Fruit fly (Drosophila melanogaster) whole organism, embryonic: ENCODE measurements around the gene CAH16.

Experiments
- Bgb ChIP-seq: fragments of 200-800 bp; sonication (Bioruptor generic); IDR thresholded peaks from 2 replicates; pipeline ENCODE4 v1.3.6; 2022; ENCODE audit warnings: missing biosample characterization, missing genetic modification characterization; ENCODE audit not compliant: partially characterized antibody
- Blimp-1 ChIP-seq: fragments of 200-800 bp; sonication (Bioruptor generic); optimal IDR thresholded peaks from 3 replicates; lab custom pipeline; 2018; ENCODE audit warnings: missing biosample characterization, missing genetic modification characterization, mild to moderate bottlenecking, moderate library complexity, missing genetic modification reagents
- CG11085 ChIP-seq: fragments of 200-800 bp; sonication (Bioruptor generic); IDR thresholded peaks from 2 replicates; pipeline ENCODE4 v1.3.6; 2022; ENCODE audit warnings: missing biosample characterization, missing genetic modification characterization
- CG11093 ChIP-seq: fragments of 200-800 bp; sonication (Bioruptor generic); IDR thresholded peaks from 3 replicates; pipeline ENCODE4 v1.3.6; 2022; ENCODE audit warnings: missing biosample characterization, missing genetic modification characterization
- CG11504 ChIP-seq: fragments of 200-800 bp; sonication (Bioruptor generic); optimal IDR thresholded peaks from 3 replicates; lab custom pipeline; 2019; ENCODE audit warnings: missing biosample characterization, mild to moderate bottlenecking, missing genetic modification characterization, moderate library complexity
- CG11560 ChIP-seq: fragments of 200-800 bp; sonication (Bioruptor generic); IDR thresholded peaks from 3 replicates; pipeline ENCODE4 v1.3.6; 2022; ENCODE audit warnings: missing biosample characterization, missing genetic modification characterization
- CG12071 ChIP-seq: fragments of 200-800 bp; sonication (Bioruptor generic); optimal IDR thresholded peaks from 3 replicates; lab custom pipeline; 2018; ENCODE audit warnings: missing biosample characterization, mild to moderate bottlenecking, missing genetic modification characterization
- CG14667 ChIP-seq: fragments of 200-800 bp; sonication (Bioruptor generic); IDR thresholded peaks from 2 replicates; pipeline ENCODE4 v1.3.6; 2022; ENCODE audit warnings: missing biosample characterization, missing genetic modification characterization
- CG15601 ChIP-seq: fragments of 200-800 bp; sonication (Bioruptor generic); optimal IDR thresholded peaks from 3 replicates; lab custom pipeline; 2019; ENCODE audit warnings: missing biosample characterization, mild to moderate bottlenecking, missing genetic modification characterization, moderate library complexity
- CG1603 ChIP-seq: fragments of 200-800 bp; sonication (Bioruptor generic); optimal IDR thresholded peaks from 2 replicates; lab custom pipeline; 2019; ENCODE audit warnings: missing biosample characterization, mild to moderate bottlenecking, missing genetic modification characterization, moderate library complexity
- CG18011 ChIP-seq: fragments of 200-800 bp; sonication (Bioruptor generic); optimal IDR thresholded peaks from 2 replicates; lab custom pipeline; 2017; ENCODE audit warnings: missing biosample characterization, missing genetic modification characterization, mild to moderate bottlenecking, moderate library complexity, missing genotype
- CG3407 ChIP-seq: fragments of 200-800 bp; sonication (Bioruptor generic); optimal IDR thresholded peaks from 2 replicates; lab custom pipeline; 2018; ENCODE audit warnings: missing biosample characterization, mild to moderate bottlenecking, missing genetic modification characterization
- CG4854 ChIP-seq: fragments of 200-800 bp; sonication (Bioruptor generic); optimal IDR thresholded peaks from 2 replicates; lab custom pipeline; 2016; ENCODE audit warnings: missing biosample characterization, missing genetic modification characterization, inconsistent platforms
- CG6683 ChIP-seq: fragments of 200-800 bp; sonication (Bioruptor generic); optimal IDR thresholded peaks from 2 replicates; lab custom pipeline; 2017; ENCODE audit warnings: missing biosample characterization, mild to moderate bottlenecking, missing genetic modification characterization, missing genetic modification reagents
- CG6689 ChIP-seq: fragments of 200-800 bp; sonication (Bioruptor generic); IDR thresholded peaks from 2 replicates; pipeline ENCODE4 v1.3.6; 2022; ENCODE audit warnings: missing biosample characterization, missing genetic modification characterization
- CG6765 ChIP-seq: fragments of 200-800 bp; sonication (Bioruptor generic); optimal IDR thresholded peaks from 3 replicates; lab custom pipeline; 2017; ENCODE audit warnings: missing biosample characterization, mild to moderate bottlenecking, missing genetic modification characterization
- CG6813 ChIP-seq: fragments of 200-800 bp; sonication (Bioruptor generic); optimal IDR thresholded peaks from 2 replicates; lab custom pipeline; 2017; ENCODE audit warnings: missing biosample characterization, missing genetic modification characterization, mild to moderate bottlenecking, moderate library complexity, missing genetic modification reagents
- CG7786 ChIP-seq: fragments of 200-800 bp; sonication (Bioruptor generic); optimal IDR thresholded peaks from 2 replicates; lab custom pipeline; 2016; ENCODE audit warnings: missing biosample characterization, missing genetic modification characterization
- CG8281 ChIP-seq: fragments of 200-800 bp; sonication (Bioruptor generic); optimal IDR thresholded peaks from 2 replicates; lab custom pipeline; 2018; ENCODE audit warnings: missing biosample characterization, mild to moderate bottlenecking, missing genetic modification characterization, moderate library complexity
- Dip3 ChIP-seq: fragments of 200-800 bp; sonication (Bioruptor generic); optimal IDR thresholded peaks from 3 replicates; lab custom pipeline; 2016; ENCODE audit warnings: missing biosample characterization, missing genetic modification characterization
- Dp ChIP-seq: fragments of 200-800 bp; sonication (Bioruptor generic); optimal IDR thresholded peaks from 2 replicates; lab custom pipeline; 2018; ENCODE audit warnings: missing biosample characterization, mild to moderate bottlenecking, missing genetic modification characterization, moderate library complexity
- Drgx ChIP-seq: fragments of 200-800 bp; sonication (Bioruptor generic); IDR thresholded peaks from 2 replicates; pipeline ENCODE4 v1.3.6; 2022; ENCODE audit warnings: missing biosample characterization, missing genetic modification characterization
- Ets97D ChIP-seq: fragments of 200-800 bp; sonication (Bioruptor generic); optimal IDR thresholded peaks from 3 replicates; lab custom pipeline; 2016; ENCODE audit warnings: missing biosample characterization, missing genetic modification characterization
- HLHmδ ChIP-seq: fragments of 200-800 bp; sonication (Bioruptor generic); optimal IDR thresholded peaks from 2 replicates; lab custom pipeline; 2018; ENCODE audit warnings: missing biosample characterization, mild to moderate bottlenecking, missing genetic modification characterization, moderate library complexity
- Hr51 ChIP-seq, 2 experiments: fragments of 200-800 bp; sonication (Bioruptor generic); optimal IDR thresholded peaks; 2 replicates in 1 of 2; 3 replicates in 1 of 2; lab custom pipeline; 2016 to 2018; ENCODE audit warnings: missing biosample characterization in 2 of 2, missing genetic modification characterization in 2 of 2, mild to moderate bottlenecking in 1 of 2, moderate library complexity in 1 of 2
- Pdp1 ChIP-seq, 2 experiments: fragments of 200-800 bp; sonication (Bioruptor generic); optimal IDR thresholded peaks; 3 replicates each; lab custom pipeline; 2016; ENCODE audit warnings: missing biosample characterization in 2 of 2, missing genetic modification characterization in 2 of 2, mild to moderate bottlenecking in 1 of 2, moderate library complexity in 1 of 2
- Scr ChIP-seq: fragments of 200-800 bp; sonication (Bioruptor generic); IDR thresholded peaks from 2 replicates; pipeline ENCODE4 v1.3.6; 2022; ENCODE audit warnings: missing biosample characterization, missing genetic modification characterization; ENCODE audit not compliant: partially characterized antibody
- Sox102F ChIP-seq: fragments of 200-800 bp; sonication (Bioruptor generic); optimal IDR thresholded peaks from 2 replicates; lab custom pipeline; 2018; ENCODE audit warnings: missing biosample characterization, mild to moderate bottlenecking, missing genetic modification characterization, moderate library complexity
- TFAM ChIP-seq: fragments of 200-800 bp; sonication (Bioruptor generic); optimal IDR thresholded peaks from 2 replicates; lab custom pipeline; 2017; ENCODE audit warnings: missing biosample characterization, missing genetic modification characterization, inconsistent platforms
- Xbp1 ChIP-seq: fragments of 200-800 bp; sonication (Bioruptor generic); optimal IDR thresholded peaks from 3 replicates; lab custom pipeline; 2016; ENCODE audit warnings: missing biosample characterization, mild to moderate bottlenecking, missing genetic modification characterization
- Xrp1 ChIP-seq: fragments of 200-800 bp; sonication (Bioruptor generic); IDR thresholded peaks from 2 replicates; pipeline ENCODE4 v1.3.6; 2022; ENCODE audit warnings: missing biosample characterization, missing genetic modification characterization
- ase ChIP-seq: fragments of 200-800 bp; sonication (Bioruptor generic); IDR thresholded peaks from 3 replicates; pipeline ENCODE4 v1.3.6; 2022; ENCODE audit warnings: missing biosample characterization, missing genetic modification characterization
- ci ChIP-seq: fragments of 200-800 bp; sonication (Bioruptor generic); IDR thresholded peaks from 3 replicates; pipeline ENCODE4 v1.3.6; 2022; ENCODE audit warnings: missing biosample characterization, missing genetic modification characterization
- dmrt99B ChIP-seq: fragments of 200-800 bp; sonication (Bioruptor generic); optimal IDR thresholded peaks from 2 replicates; lab custom pipeline; 2018; ENCODE audit warnings: missing biosample characterization, mild to moderate bottlenecking, missing genetic modification characterization, moderate library complexity
- eve ChIP-seq, 2 experiments: fragments of >200 bp; optimal IDR thresholded peaks; 2 replicates each; lab custom pipeline; 2017; ENCODE audit warnings: missing biosample characterization in 2 of 2, missing genetic modification characterization in 2 of 2
- kni ChIP-seq: fragments of 200-800 bp; sonication (Bioruptor generic); optimal IDR thresholded peaks from 3 replicates; lab custom pipeline; 2017; ENCODE audit warnings: mild to moderate bottlenecking, missing biosample characterization, missing genetic modification reagents, missing genetic modification characterization
- mld ChIP-seq: fragments of 200-800 bp; sonication (Bioruptor generic); IDR thresholded peaks from 3 replicates; pipeline ENCODE4 v1.3.6; 2022; ENCODE audit warnings: missing biosample characterization, missing genetic modification characterization; ENCODE audit not compliant: partially characterized antibody
- nerfin-2 ChIP-seq: fragments of 200-800 bp; sonication (Bioruptor generic); IDR thresholded peaks from 2 replicates; pipeline ENCODE4 v1.3.6; 2022; ENCODE audit warnings: missing biosample characterization, missing genetic modification characterization; ENCODE audit not compliant: partially characterized antibody
- onecut ChIP-seq: fragments of 200-800 bp; sonication (Bioruptor generic); IDR thresholded peaks from 2 replicates; pipeline ENCODE4 v1.3.6; 2022; ENCODE audit warnings: missing biosample characterization, missing genetic modification characterization
- pros ChIP-seq: fragments of 200-800 bp; sonication (Bioruptor generic); optimal IDR thresholded peaks from 3 replicates; lab custom pipeline; 2019; ENCODE audit warnings: missing biosample characterization, mild to moderate bottlenecking, missing genetic modification characterization, moderate library complexity
- sima ChIP-seq: fragments of 200-800 bp; sonication (Bioruptor generic); optimal IDR thresholded peaks from 2 replicates; lab custom pipeline; 2016; ENCODE audit warnings: missing biosample characterization, missing genetic modification characterization
- trh ChIP-seq: fragments of 200-800 bp; sonication (Bioruptor generic); optimal IDR thresholded peaks from 2 replicates; lab custom pipeline; 2016; ENCODE audit warnings: missing biosample characterization, missing genetic modification characterization
- zfh2 ChIP-seq: fragments of 200-800 bp; sonication (Bioruptor generic); optimal IDR thresholded peaks from 2 replicates; lab custom pipeline; 2016; ENCODE audit warnings: missing biosample characterization, missing genetic modification characterization

Gene CAH16

dm6 chr3R:31241109-31241508, 18.9 kb upstream of the CAH16 start (continued):
- TF ChIP-seq Sox102F (GFP tag; lab: Kevin White, UChicago) (peak; percentile 16), CG15601 (tag; lab: Kevin White, UChicago) (peak; percentile 11), Pdp1 (GFP tag; optimal IDR thresholded peaks at IDR 0.05; lab: Kevin White, UChicago) (peak in 1 of 2 experiments; percentile 18), nerfin-2 (no peak), Dp (GFP tag; lab: Kevin White, UChicago) (no peak), CG6813 (peak; percentile 19), CG1603 (tag; lab: Kevin White, UChicago) (peak; percentile 20), pros (GFP tag; lab: Kevin White, UChicago) (peak; percentile 63), CG3407 (peak; percentile 2), CG6689 (no peak), CG12071 (GFP tag; lab: Kevin White, UChicago) (peak; percentile 10)

dm6 chr3R:31243079-31243668, 16.9 kb upstream of the CAH16 start:
- TF ChIP-seq Drgx (peak; percentile 68), ci (GFP tag; lab: Robert Waterston, UW) (0 out of 3 replicates have a peak, but pooled peaks have one; percentile 25), dmrt99B (tag; lab: Kevin White, UChicago) (peak; percentile 12), Bgb (GFP tag; lab: Robert Waterston, UW) (no peak), trh (GFP tag; lab: Kevin White, UChicago) (no peak), CG11093 (no peak), CG6683 (GFP tag; lab: Kevin White, UChicago) (no peak), Sox102F (GFP tag; lab: Kevin White, UChicago) (peak; percentile 8), CG8281 (tag; lab: Kevin White, UChicago) (peak; percentile 99), Xrp1 (GFP tag; lab: Robert Waterston, UW) (0 out of 2 replicates have a peak, but pooled peaks have one; percentile 18), eve (GFP tag; optimal IDR thresholded peaks at IDR 0.05; lab: Kevin White, UChicago) (peak in 1 of 2 experiments; percentile 72), Ets97D (GFP tag; lab: Kevin White, UChicago) (no peak), CG11504 (tag; lab: Kevin White, UChicago) (peak; percentile 8), Hr51 (GFP tag; optimal IDR thresholded peaks at IDR 0.05; lab: Kevin White, UChicago) (peak in 1 of 2 experiments; percentile 17)

- TF ChIP-seq Blimp-1 (GFP tag; lab: Kevin White, UChicago) = peak; percentile 92
- peak; percentile 46 for TF ChIP-seq kni (GFP tag; lab: Kevin White, UChicago)
- peak in 1 of 2 experiments; percentile 41 for TF ChIP-seq Pdp1 (GFP tag; optimal IDR thresholded peaks at IDR 0.05; lab: Kevin White, UChicago)
- no peak for TF ChIP-seq onecut
- TF ChIP-seq CG14667 = no peak
- 0 out of 3 replicates have a peak, but pooled peaks have one; percentile 8 for TF ChIP-seq CG11560 (tag; lab: Robert Waterston, UW)
- no peak for TF ChIP-seq CG7786 (GFP tag; lab: Kevin White, UChicago)
- peak; percentile 26 for TF ChIP-seq pros (GFP tag; lab: Kevin White, UChicago)
- TF ChIP-seq, all 482 proteins: peak for 5
These were observed 14.3 kb upstream of the CAH16 start for dm6 chr3R:31245785-31246184.

- TF ChIP-seq Dip3 (peak; percentile 14), CG18011 (GFP tag; lab: Kevin White, UChicago) (no peak), mld (GFP tag; lab: Robert Waterston, UW) (no peak), CG4854 (GFP tag; lab: Kevin White, UChicago) (peak; percentile 35), Xbp1 (GFP tag; lab: Kevin White, UChicago) (peak; percentile 74), zfh2 (no peak), Scr (no peak), HLHmδ (GFP tag; lab: Kevin White, UChicago) (no peak), CG11085 (GFP tag; lab: Robert Waterston, UW) (no peak), sima (GFP tag; lab: Kevin White, UChicago) (no peak), TFAM (GFP tag; lab: Kevin White, UChicago) (no peak), CG6765 (GFP tag; lab: Kevin White, UChicago) (peak; percentile 23), ase (peak; percentile 82)
These were observed 12.6 kb upstream of the CAH16 start for dm6 chr3R:31247281-31247995.
